Worm (Caenorhabditis elegans): ENCODE measurements around the gene C14A11.6.
A peak's percentile ranks its signal among the peaks of the same experiment; 100 is the strongest.

The C14A11.6 gene

DNA sequence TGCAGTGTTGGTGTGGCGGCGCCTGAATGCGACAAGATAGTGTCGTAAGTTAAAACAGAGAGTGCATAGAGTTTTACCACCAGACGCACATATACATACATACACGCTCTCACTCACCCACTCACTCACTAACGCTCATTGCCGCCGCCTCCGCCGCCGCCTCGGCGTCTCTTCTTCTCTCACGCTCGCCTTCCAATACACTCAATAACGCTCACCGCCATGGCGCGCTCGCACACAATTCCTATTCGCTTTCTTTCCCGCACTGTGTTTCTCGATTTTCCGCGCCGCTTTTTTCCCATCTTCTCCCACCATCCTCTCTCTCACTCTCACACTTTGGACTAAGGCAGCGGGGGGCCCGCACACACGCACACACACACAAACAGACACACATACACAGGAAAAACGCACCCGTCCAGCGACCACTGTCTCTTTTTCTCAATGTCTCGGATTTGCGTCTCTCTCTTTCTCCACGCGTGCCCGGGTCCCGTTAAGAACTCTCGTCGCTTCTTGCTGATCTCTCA, 38.5 kb upstream of the C14A11.6 start, which contains the start of gene kin-29 (continued):
- TF ChIP-seq unc-62 (GFP tag; optimal IDR thresholded peaks at IDR 0.05 in 1 of 2) (peak in 1 of 2 experiments; percentile 99), unc-62 (tag; optimal IDR thresholded peaks at IDR 0.05) (no peak), aly-2 (tag; optimal IDR thresholded peaks at IDR 0.05) (no peak), vab-7 (GFP tag; IDR thresholded peaks at IDR 0.05) (peak; percentile 54; the same call in 1 of the 2 replicates), rbr-2 (tag; optimal IDR thresholded peaks at IDR 0.05) (peak; percentile 95), arid-1 (GFP tag; conservative IDR thresholded peaks at IDR 0.05) (peak; percentile 53; the same call in 1 of the 2 replicates), F10B5.3 (tag; optimal IDR thresholded peaks at IDR 0.05) (peak; percentile 46), lin-39 (tag; optimal IDR thresholded peaks at IDR 0.05) (no peak), dve-1 (tag; optimal IDR thresholded peaks at IDR 0.05; ENCODE audit: insufficient read depth) (peak; percentile 93), tag-97 (GFP tag; IDR thresholded peaks at IDR 0.05) (no peak), lim-7 (GFP tag; IDR thresholded peaks at IDR 0.05) (no peak), hif-1 (tag; optimal IDR thresholded peaks at IDR 0.05) (peak; percentile 45 to 90), madf-5 (GFP tag; IDR thresholded peaks at IDR 0.05) (no peak), egl-43 (GFP tag; IDR thresholded peaks at IDR 0.05) (peak; percentile 82), duxl-1 (tag; optimal IDR thresholded peaks at IDR 0.05; ENCODE audit: poor library complexity) (peak; percentile 53), lir-3 (tag; optimal IDR thresholded peaks at IDR 0.05) (no peak), php-3 (GFP tag; IDR thresholded peaks at IDR 0.05) (peak; percentile 61), ztf-11 (tag; optimal IDR thresholded peaks at IDR 0.05) (no peak), dpl-1 (GFP tag; optimal IDR thresholded peaks at IDR 0.05) (peak; percentile 39), nhr-48 (tag; optimal IDR thresholded peaks at IDR 0.05) (peak; percentile 80), lin-13 (GFP tag; optimal IDR thresholded peaks at IDR 0.05) (peak; percentile 56), skn-1 (tag; optimal IDR thresholded peaks at IDR 0.05) (no peak), set-16 (GFP tag; IDR thresholded peaks at IDR 0.05) (peak; percentile 92), F37D6.2 (tag; optimal IDR thresholded peaks at IDR 0.05) (peak; percentile 84), nhr-102 (tag; optimal IDR thresholded peaks at IDR 0.05) (peak; percentile 64), ceh-82 (tag; optimal IDR thresholded peaks at IDR 0.05) (no peak), mxl-2 (GFP tag; conservative IDR thresholded peaks at IDR 0.05) (no peak), ztf-7 (tag; optimal IDR thresholded peaks at IDR 0.05) (peak; percentile 31)

DNA sequence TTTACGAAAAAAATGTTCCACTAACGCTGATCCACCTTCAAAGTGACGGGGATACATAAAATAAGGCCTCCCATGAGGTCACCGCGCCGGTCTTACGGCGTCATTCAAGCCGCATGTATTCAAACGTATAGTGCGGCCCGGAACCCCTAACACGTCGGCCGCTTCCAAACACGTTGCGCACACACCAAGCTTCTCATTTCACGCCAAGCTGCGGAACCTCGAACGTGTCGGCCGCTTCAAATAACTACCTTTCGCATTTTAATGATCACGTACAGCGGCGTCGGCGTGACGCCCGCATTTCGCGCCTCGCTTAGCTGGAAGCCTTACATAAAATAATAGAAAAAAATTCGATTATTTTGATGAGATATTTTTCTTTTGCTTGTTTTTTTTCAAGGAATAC, 29.6 kb upstream of the C14A11.6 start:
- TF ChIP-seq spr-1 (tag; optimal IDR thresholded peaks at IDR 0.05) (no peak), zfp-2 (tag; optimal IDR thresholded peaks at IDR 0.05) (no peak), nhr-102 (tag; optimal IDR thresholded peaks at IDR 0.05) (peak; percentile 12), T26A8.4 (GFP tag; IDR thresholded peaks at IDR 0.05) (0 out of 2 replicates have a peak, but pooled peaks have one; percentile 32), egl-43 (GFP tag; IDR thresholded peaks at IDR 0.05) (peak; percentile 74), snpc-4 (tag; optimal IDR thresholded peaks at IDR 0.05) (peak; percentile 72), lin-29 (GFP tag; IDR thresholded peaks at IDR 0.05) (no peak), ces-1 (GFP tag; optimal IDR thresholded peaks at IDR 0.05) (no peak), hlh-11 (tag; optimal IDR thresholded peaks at IDR 0.05) (peak; percentile 31), vab-7 (GFP tag; IDR thresholded peaks at IDR 0.05) (no peak), lim-7 (GFP tag; IDR thresholded peaks at IDR 0.05) (0 out of 2 replicates have a peak, but pooled peaks have one; percentile 23), php-3 (GFP tag; IDR thresholded peaks at IDR 0.05) (0 out of 2 replicates have a peak, but pooled peaks have one; percentile 13), lin-13 (GFP tag; optimal IDR thresholded peaks at IDR 0.05) (no peak), F49E8.2 (tag; optimal IDR thresholded peaks at IDR 0.05; ENCODE audit: borderline replicate concordance) (no peak), nhr-10 (tag; optimal IDR thresholded peaks at IDR 0.05) (no peak), tra-1 (GFP tag; IDR thresholded peaks at IDR 0.05) (0 out of 2 replicates have a peak, but pooled peaks have one; percentile 42), tag-97 (GFP tag; IDR thresholded peaks at IDR 0.05) (no peak), jun-1 (tag; optimal IDR thresholded peaks at IDR 0.05) (no peak), hif-1 (tag; optimal IDR thresholded peaks at IDR 0.05) (peak in 1 of 2 experiments; percentile 28)
